Fruit fly (Drosophila melanogaster) S2 (cell line): ENCODE data around the gene CG31952.

ENCODE experiments used
- CG8478 ChIP-seq: fragments of >200 bp; optimal IDR thresholded peaks from 2 replicates; lab custom pipeline; 2018
- CTCF ChIP-seq, 2 experiments: fragments of >200 bp; optimal IDR thresholded peaks; 2 replicates each; lab custom pipeline; 2018

DNA sequence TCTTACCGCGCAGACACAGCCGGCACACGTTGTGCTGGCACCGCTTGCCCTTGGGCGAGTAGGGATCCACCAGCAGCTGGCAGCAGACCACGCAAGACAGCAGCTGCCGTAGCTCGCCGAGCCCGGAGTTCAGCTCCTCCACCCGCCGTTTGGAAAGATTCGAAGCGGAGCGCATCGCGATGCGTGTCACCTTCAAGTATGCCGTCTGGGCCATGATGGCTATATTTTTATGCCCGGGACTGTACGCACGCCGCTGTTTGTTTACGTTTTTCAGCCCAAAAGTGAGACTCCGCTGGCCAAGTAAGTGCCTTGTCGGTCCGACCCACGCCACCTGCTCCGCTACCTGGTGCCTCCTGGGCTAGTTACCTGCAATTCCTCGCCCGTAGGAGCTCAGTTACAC is 48.9 kb downstream of the CG31952 start:
- no peak for TF ChIP-seq CG8478
- TF ChIP-seq CTCF (optimal IDR thresholded peaks at IDR 0.05; lab: Kevin White, UChicago): no peak
